Worm (Caenorhabditis elegans) whole organism, mixed stage, embryonic: Measurements from ENCODE around the gene clc-19.

Experiments used
- unc-39 ChIP-seq: fragments of 150-350 bp; optimal IDR thresholded peaks from 2 replicates; lab custom pipeline; 2014; ENCODE audit warnings: missing biosample characterization, missing genetic modification characterization
- unc-62 ChIP-seq: fragments of 150-350 bp; optimal IDR thresholded peaks from 2 replicates; lab custom pipeline; 2014; ENCODE audit warnings: missing biosample characterization, missing genetic modification reagents, missing genetic modification characterization

- TF ChIP-seq unc-62 (GFP tag; lab: Kevin White, UChicago): no peak
- TF ChIP-seq unc-39 (tag; lab: Kevin White, UChicago): no peak
These were observed 28.4 kb upstream of the clc-19 start for ce11 chrIII:901600-902250.
